Worm (Caenorhabditis elegans) whole organism, L1 larva: ENCODE measurements around the gene ifa-3.

ENCODE experiments used
- C04F5.9 ChIP-seq: sonication (generic microtip); optimal IDR thresholded peaks from 2 replicates; lab custom pipeline; 2016; ENCODE audit warnings: missing genetic modification characterization, missing compliant biosample characterization
- F16B12.6 ChIP-seq: fragments of 150-350 bp; optimal IDR thresholded peaks from 2 replicates; lab custom pipeline; 2014; ENCODE audit warnings: missing biosample characterization, missing genetic modification characterization
- Y116A8C.19 ChIP-seq: sonication (generic microtip); optimal IDR thresholded peaks from 2 replicates; lab custom pipeline; 2016; ENCODE audit warnings: missing compliant biosample characterization, missing genetic modification characterization, borderline replicate concordance
- aha-1 ChIP-seq: fragments of 150-350 bp; optimal IDR thresholded peaks from 2 replicates; lab custom pipeline; 2014; ENCODE audit warnings: missing biosample characterization, missing genetic modification characterization
- alr-1 ChIP-seq: fragments of 200-800 bp; sonication (Bioruptor generic); optimal IDR thresholded peaks from 2 replicates; lab custom pipeline; 2018; ENCODE audit warnings: borderline replicate concordance, mild to moderate bottlenecking, missing genetic modification characterization, missing compliant biosample characterization
- aly-2 ChIP-seq: fragments of 150-350 bp; optimal IDR thresholded peaks from 2 replicates; lab custom pipeline; 2014; ENCODE audit warnings: missing biosample characterization, missing genetic modification characterization
- ama-1 ChIP-seq: fragments of 150-350 bp; optimal IDR thresholded peaks from 2 replicates; lab custom pipeline; 2014
- blmp-1 ChIP-seq: fragments of 150-350 bp; optimal IDR thresholded peaks from 2 replicates; lab custom pipeline; 2014; ENCODE audit warnings: missing biosample characterization, missing genetic modification characterization
- ceh-8 ChIP-seq: fragments of 200-800 bp; sonication (Bioruptor generic); optimal IDR thresholded peaks from 2 replicates; lab custom pipeline; 2018; ENCODE audit warnings: mild to moderate bottlenecking, missing genetic modification characterization, moderate library complexity, missing compliant biosample characterization
- ceh-88 ChIP-seq: fragments of 200-800 bp; sonication (Bioruptor generic); IDR thresholded peaks from 2 replicates; pipeline ENCODE4 v1.3.6; 2022; ENCODE audit warnings: missing genetic modification characterization, missing compliant biosample characterization
- ces-1 ChIP-seq: fragments of 150-350 bp; optimal IDR thresholded peaks from 2 replicates; lab custom pipeline; 2014; ENCODE audit warnings: missing biosample characterization, missing genetic modification reagents, missing genetic modification characterization
- efl-1 ChIP-seq, 4 experiments: fragments of 150-350 bp; optimal IDR thresholded peaks in 3 of 4; peaks in 1 of 4; 1 replicate in 1 of 4; 2 replicates in 3 of 4; lab custom pipeline; 2014; ENCODE audit warnings: missing biosample characterization in 2 of 4, missing genetic modification characterization in 2 of 4, missing genetic modification reagents in 2 of 4
- efl-3 ChIP-seq: fragments of 200-800 bp; sonication (Bioruptor generic); optimal IDR thresholded peaks from 2 replicates; lab custom pipeline; 2018; ENCODE audit warnings: mild to moderate bottlenecking, missing genetic modification characterization, missing compliant biosample characterization
- elt-2 ChIP-seq: sonication (generic microtip); optimal IDR thresholded peaks from 2 replicates; lab custom pipeline; 2016; ENCODE audit warnings: missing genetic modification characterization, mild to moderate bottlenecking, inconsistent platforms, missing compliant biosample characterization, missing genetic modification reagents
- elt-3 ChIP-seq, 6 experiments: fragments of 150-350 bp in 1 of 6; sonication (generic microtip); optimal IDR thresholded peaks; 2 replicates each; lab custom pipeline; 2017 to 2018; ENCODE audit warnings: missing biosample characterization in 6 of 6, missing genetic modification characterization in 6 of 6, inconsistent platforms in 1 of 6
- ets-5 ChIP-seq: fragments of 200-800 bp; sonication (Bioruptor generic); IDR thresholded peaks from 2 replicates; pipeline ENCODE4 v1.3.6; 2022; ENCODE audit warnings: missing genetic modification characterization, missing compliant biosample characterization
- fkh-10 ChIP-seq: sonication (generic microtip); optimal IDR thresholded peaks from 2 replicates; lab custom pipeline; 2017; ENCODE audit warnings: missing biosample characterization, missing genetic modification reagents, missing genetic modification characterization
- fkh-4 ChIP-seq: sonication (generic microtip); optimal IDR thresholded peaks from 2 replicates; lab custom pipeline; 2016; ENCODE audit warnings: missing compliant biosample characterization, missing genetic modification characterization, borderline replicate concordance
- fos-1 ChIP-seq: fragments of 150-350 bp; optimal IDR thresholded peaks from 2 replicates; lab custom pipeline; 2014; ENCODE audit warnings: missing biosample characterization, missing genetic modification characterization
- hpl-2 ChIP-seq: fragments of 150-350 bp; optimal IDR thresholded peaks from 2 replicates; lab custom pipeline; 2014; ENCODE audit warnings: missing biosample characterization, missing genetic modification reagents, missing genetic modification characterization
- irx-1 ChIP-seq: sonication (generic microtip); optimal IDR thresholded peaks from 2 replicates; lab custom pipeline; 2016; ENCODE audit warnings: missing genetic modification characterization, missing compliant biosample characterization
- jun-1 ChIP-seq: fragments of 150-350 bp; optimal IDR thresholded peaks from 2 replicates; lab custom pipeline; 2014; ENCODE audit warnings: missing biosample characterization, missing genetic modification reagents, missing genetic modification characterization
- lin-14 ChIP-seq: fragments of 200-800 bp; sonication (Bioruptor generic); optimal IDR thresholded peaks from 2 replicates; lab custom pipeline; 2018; ENCODE audit warnings: mild to moderate bottlenecking, missing genetic modification characterization, moderate library complexity, missing compliant biosample characterization
- lin-35 ChIP-seq, 2 experiments: fragments of 150-350 bp; optimal IDR thresholded peaks; 2 replicates each; lab custom pipeline; 2014; ENCODE audit warnings: missing biosample characterization in 2 of 2, missing genetic modification characterization in 2 of 2, missing genetic modification reagents in 2 of 2
- lin-39 ChIP-seq: fragments of 150-350 bp; optimal IDR thresholded peaks from 2 replicates; lab custom pipeline; 2014; ENCODE audit warnings: missing biosample characterization, missing genetic modification reagents, missing genetic modification characterization
- lir-3 ChIP-seq: sonication (generic microtip); optimal IDR thresholded peaks from 2 replicates; lab custom pipeline; 2016; ENCODE audit warnings: mild to moderate bottlenecking, missing genetic modification characterization, moderate library complexity, missing compliant biosample characterization; ENCODE audit not compliant: poor library complexity
- lsy-2 ChIP-seq, 2 experiments: fragments of 150-350 bp; optimal IDR thresholded peaks; 2 replicates each; lab custom pipeline; 2014; ENCODE audit warnings: missing biosample characterization in 2 of 2, missing genetic modification characterization in 2 of 2
- mab-9 ChIP-seq: fragments of 200-800 bp; sonication (Bioruptor generic); IDR thresholded peaks from 2 replicates; pipeline ENCODE4 v1.3.6; 2022; ENCODE audit warnings: missing genetic modification reagents, missing genetic modification characterization, missing compliant biosample characterization
- mef-2 ChIP-seq: fragments of 150-350 bp; optimal IDR thresholded peaks from 2 replicates; lab custom pipeline; 2014; ENCODE audit warnings: missing biosample characterization, missing genetic modification characterization
- nhr-11 ChIP-seq: fragments of 150-350 bp; optimal IDR thresholded peaks from 2 replicates; lab custom pipeline; 2014; ENCODE audit warnings: missing biosample characterization, missing genetic modification characterization
- nhr-12 ChIP-seq: sonication (generic microtip); optimal IDR thresholded peaks from 2 replicates; lab custom pipeline; 2017; ENCODE audit warnings: missing biosample characterization, missing genetic modification characterization
- nhr-20 ChIP-seq: sonication (generic microtip); optimal IDR thresholded peaks from 2 replicates; lab custom pipeline; 2016; ENCODE audit warnings: mild to moderate bottlenecking, missing genetic modification characterization, missing compliant biosample characterization
- nhr-76 ChIP-seq: sonication (generic microtip); optimal IDR thresholded peaks from 2 replicates; lab custom pipeline; 2017; ENCODE audit warnings: missing biosample characterization, missing genetic modification characterization
- nhr-85 ChIP-seq: sonication (generic microtip); peaks from one replicate; lab custom pipeline; 2016; ENCODE audit warnings: missing genetic modification characterization, inconsistent platforms, missing compliant biosample characterization
- nhr-90 ChIP-seq: sonication (generic microtip); optimal IDR thresholded peaks from 2 replicates; lab custom pipeline; 2016; ENCODE audit warnings: mild to moderate bottlenecking, missing genetic modification characterization, missing compliant biosample characterization; ENCODE audit not compliant: poor library complexity
- pag-3 ChIP-seq: sonication (generic microtip); optimal IDR thresholded peaks from 2 replicates; lab custom pipeline; 2017; ENCODE audit warnings: missing genetic modification characterization, mild to moderate bottlenecking, missing compliant biosample characterization, antibody characterized with exemption, borderline replicate concordance; ENCODE audit not compliant: insufficient read depth
- snpc-4 ChIP-seq: fragments of 150-350 bp; optimal IDR thresholded peaks from 2 replicates; lab custom pipeline; 2014; ENCODE audit warnings: missing biosample characterization, missing genetic modification characterization
- sox-4 ChIP-seq: sonication (generic microtip); optimal IDR thresholded peaks from 2 replicates; lab custom pipeline; 2016; ENCODE audit warnings: missing genetic modification characterization, missing compliant biosample characterization
- swsn-7 ChIP-seq: sonication (generic microtip); optimal IDR thresholded peaks from 2 replicates; lab custom pipeline; 2016; ENCODE audit warnings: missing genetic modification characterization, missing compliant biosample characterization
- tbx-2 ChIP-seq: sonication (generic microtip); optimal IDR thresholded peaks from 2 replicates; lab custom pipeline; 2016; ENCODE audit warnings: missing genetic modification characterization, missing compliant biosample characterization
- unc-98 ChIP-seq: fragments of 200-800 bp; sonication (Bioruptor generic); IDR thresholded peaks from 2 replicates; pipeline ENCODE4 v1.3.6; 2022; ENCODE audit warnings: missing genetic modification characterization, missing compliant biosample characterization
- vab-15 ChIP-seq: sonication (generic microtip); optimal IDR thresholded peaks from 2 replicates; lab custom pipeline; 2017; ENCODE audit warnings: missing genotype, mild to moderate bottlenecking, missing genetic modification characterization, missing compliant biosample characterization
- zip-4 ChIP-seq: fragments of 200-800 bp; sonication (Bioruptor generic); optimal IDR thresholded peaks from 2 replicates; lab custom pipeline; 2018; ENCODE audit warnings: mild to moderate bottlenecking, missing genetic modification characterization, moderate library complexity, missing compliant biosample characterization

The ifa-3 gene

DNA sequence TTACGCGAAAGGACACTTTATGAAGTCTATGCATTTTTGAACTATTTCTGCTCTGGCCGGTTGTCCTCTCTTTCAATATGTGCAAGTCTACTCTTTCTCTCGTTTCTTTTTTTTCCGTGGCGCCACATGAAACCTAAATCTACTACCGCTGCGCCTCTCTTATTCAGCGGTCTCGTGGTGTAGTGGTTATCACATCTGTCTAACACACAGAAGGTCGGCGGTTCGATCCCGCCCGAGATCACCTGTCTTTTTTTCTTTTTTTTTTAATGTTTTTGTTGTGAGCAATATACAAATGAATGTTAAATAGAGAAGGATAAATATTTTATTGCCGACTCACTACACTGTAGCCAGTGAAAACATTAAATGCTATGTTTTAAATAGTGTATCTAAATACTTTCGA lies 28.3 kb upstream of the ifa-3 start (continued):
- peak; percentile 35 for TF ChIP-seq jun-1 (tag; lab: Kevin White, UChicago)
- TF ChIP-seq zip-4 (GFP tag; lab: Kevin White, UChicago), result no peak
- no peak for TF ChIP-seq aha-1 (tag; lab: Kevin White, UChicago)
- TF ChIP-seq nhr-12 (tag; lab: Kevin White, UChicago), result no peak
- no peak; the same call in 1 of the 2 replicates for TF ChIP-seq ceh-88
- TF ChIP-seq mab-9 (GFP tag; lab: Robert Waterston, UW), result no peak
- TF ChIP-seq F16B12.6, result peak; percentile 20
- peak in 1 of 6 experiments; percentile 17 for TF ChIP-seq elt-3 (tag; optimal IDR thresholded peaks at IDR 0.05; lab: Kevin White, UChicago)
- peak; percentile 65 for TF ChIP-seq irx-1 (tag; lab: Kevin White, UChicago)
- peak; percentile 76 for TF ChIP-seq nhr-85
- TF ChIP-seq nhr-11 (tag; lab: Kevin White, UChicago), result no peak
- TF ChIP-seq lin-39 (tag; lab: Kevin White, UChicago), result no peak
- no peak for TF ChIP-seq Y116A8C.19
- TF ChIP-seq ets-5 (GFP tag; lab: Robert Waterston, UW), result no peak
- no peak for TF ChIP-seq unc-98 (GFP tag; lab: Robert Waterston, UW)
- TF ChIP-seq elt-2, result peak; percentile 29
- TF ChIP-seq efl-3 (GFP tag; lab: Kevin White, UChicago), result no peak
- TF ChIP-seq fkh-10, result peak; percentile 16
- peak; percentile 15 for TF ChIP-seq fos-1
- TF ChIP-seq lir-3 (tag; lab: Kevin White, UChicago), result peak; percentile 48
- peak; percentile 75 for TF ChIP-seq nhr-20 (tag; lab: Kevin White, UChicago)
- TF ChIP-seq snpc-4 (tag; lab: Kevin White, UChicago), result peak; percentile 70
- TF ChIP-seq alr-1 (tag; lab: Kevin White, UChicago), result no peak
- peak; percentile 43 for TF ChIP-seq tbx-2 (tag; lab: Kevin White, UChicago)
- peak; percentile 59 for TF ChIP-seq nhr-90 (tag; lab: Kevin White, UChicago)
- TF ChIP-seq ama-1 (lab: Kevin White, UChicago), result no peak
- no peak for TF ChIP-seq ceh-8 (GFP tag; lab: Kevin White, UChicago)
- no peak for TF ChIP-seq ces-1
- TF ChIP-seq fkh-4 (tag; lab: Kevin White, UChicago), result no peak
- no peak for TF ChIP-seq mef-2 (tag; lab: Kevin White, UChicago)
- TF ChIP-seq vab-15 (tag; lab: Kevin White, UChicago), result no peak
- no peak for TF ChIP-seq hpl-2 (GFP tag; lab: Kevin White, UChicago)
- TF ChIP-seq blmp-1 (tag; lab: Kevin White, UChicago), result no peak
- TF ChIP-seq sox-4 (tag; lab: Kevin White, UChicago), result no peak
- TF ChIP-seq swsn-7, result peak; percentile 72
- no peak for TF ChIP-seq nhr-76
- no peak for TF ChIP-seq pag-3
- peak; percentile 49 to 53 for TF ChIP-seq lsy-2 (tag; optimal IDR thresholded peaks at IDR 0.05; lab: Kevin White, UChicago)
- TF ChIP-seq lin-35 (GFP tag; optimal IDR thresholded peaks at IDR 0.05; lab: Kevin White, UChicago), result peak in 1 of 2 experiments; percentile 56
- no peak for TF ChIP-seq C04F5.9 (tag; lab: Kevin White, UChicago)
- no peak for TF ChIP-seq aly-2 (tag; lab: Kevin White, UChicago)

ce11 chrX:16297123-16297522 lies 27.3 kb upstream of the ifa-3 start:
- TF ChIP-seq lin-14 (GFP tag; lab: Kevin White, UChicago) (peak; percentile 37), efl-1 (optimal IDR thresholded peaks at IDR 0.05; lab: Kevin White, UChicago) (no peak), efl-1 (GFP tag; optimal IDR thresholded peaks at IDR 0.05 in 1 of 2; lab: Kevin White, UChicago) (peak in 1 of 2 experiments; percentile 60), mef-2 (tag; lab: Kevin White, UChicago) (no peak)
